Worm (Caenorhabditis elegans) whole organism, late embryonic: ENCODE data around the gene fbxa-24.

Experiments
- K09A11.1 ChIP-seq: sonication (generic microtip); optimal IDR thresholded peaks from 2 replicates; lab custom pipeline; 2017; ENCODE audit warnings: antibody characterized with exemption, mild to moderate bottlenecking, missing genetic modification characterization, missing compliant biosample characterization; ENCODE audit not compliant: insufficient read depth
- ceh-30 ChIP-seq: fragments of 150-350 bp; optimal IDR thresholded peaks from 2 replicates; lab custom pipeline; 2014; ENCODE audit warnings: missing biosample characterization, missing genetic modification characterization
- hlh-6 ChIP-seq: sonication (generic microtip); optimal IDR thresholded peaks from 2 replicates; lab custom pipeline; 2016; ENCODE audit warnings: missing genotype, missing genetic modification characterization, missing compliant biosample characterization
- madf-2 ChIP-seq: sonication (generic microtip); optimal IDR thresholded peaks from 2 replicates; lab custom pipeline; 2017; ENCODE audit warnings: missing genetic modification characterization, missing compliant biosample characterization

DNA sequence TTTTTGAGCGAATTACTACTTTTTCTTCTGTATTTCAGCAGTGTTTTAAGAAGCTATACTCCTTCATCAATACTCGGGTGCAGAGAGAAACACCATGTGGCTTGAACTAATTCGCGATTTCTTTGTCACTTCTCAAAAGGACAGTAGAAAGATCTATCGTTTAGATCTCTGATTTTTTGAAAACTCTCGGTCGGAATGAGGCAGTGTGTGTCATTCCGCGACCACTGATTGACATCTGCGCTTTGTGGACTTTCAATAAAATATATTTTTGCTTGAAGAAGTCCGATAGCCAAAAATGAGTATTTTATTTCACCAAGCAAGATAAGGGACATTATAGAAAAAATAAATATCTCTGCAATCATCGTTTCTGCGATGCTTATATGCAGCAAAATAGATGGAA lies 45.7 kb downstream of the fbxa-24 start:
- no peak for TF ChIP-seq madf-2 (tag; lab: Kevin White, UChicago)
- no peak for TF ChIP-seq hlh-6 (tag; lab: Kevin White, UChicago)
- no peak for TF ChIP-seq K09A11.1
- TF ChIP-seq ceh-30, result no peak
